Worm (Caenorhabditis elegans) whole organism, young adult: ENCODE data around the gene C25F6.6.

Experiments
- B0261.1 ChIP-seq: sonication (generic microtip); optimal IDR thresholded peaks from 2 replicates; lab custom pipeline; 2016; ENCODE audit warnings: mild to moderate bottlenecking, missing genetic modification characterization, moderate library complexity, missing compliant biosample characterization
- C06A6.2 ChIP-seq: fragments of 200-800 bp; sonication (Bioruptor generic); conservative IDR thresholded peaks from 2 replicates; pipeline ENCODE4 v1.3.6; 2022; ENCODE audit warnings: missing genetic modification characterization, missing compliant biosample characterization
- D2030.7 ChIP-seq: fragments of 200-800 bp; sonication (Bioruptor generic); IDR thresholded peaks from 2 replicates; pipeline ENCODE4 v1.3.6; 2022; ENCODE audit warnings: missing genetic modification reagents, missing genetic modification characterization, missing compliant biosample characterization
- F22D6.2 ChIP-seq: sonication (generic microtip); optimal IDR thresholded peaks from 2 replicates; lab custom pipeline; 2016; ENCODE audit warnings: mild to moderate bottlenecking, missing genetic modification characterization, missing compliant biosample characterization
- F37B4.10 ChIP-seq: fragments of 200-800 bp; sonication (Bioruptor generic); IDR thresholded peaks from 2 replicates; pipeline ENCODE4 v1.3.6; 2022; ENCODE audit warnings: missing genetic modification characterization, missing compliant biosample characterization
- F39B2.1 ChIP-seq: fragments of 200-800 bp; sonication (Bioruptor generic); IDR thresholded peaks from 2 replicates; pipeline ENCODE4 v1.3.6; 2022; ENCODE audit warnings: missing genetic modification reagents, missing genetic modification characterization, missing compliant biosample characterization
- F57A8.1 ChIP-seq: fragments of 200-800 bp; sonication (Bioruptor generic); optimal IDR thresholded peaks from 2 replicates; lab custom pipeline; 2018; ENCODE audit warnings: mild to moderate bottlenecking, missing genetic modification characterization, moderate library complexity, missing compliant biosample characterization
- Y53G8AR.9 ChIP-seq: fragments of 200-800 bp; sonication (Bioruptor generic); conservative IDR thresholded peaks from 2 replicates; pipeline ENCODE4 v1.3.6; 2022; ENCODE audit warnings: missing genetic modification reagents, missing genetic modification characterization, missing compliant biosample characterization
- Y79H2A.3 ChIP-seq: fragments of 200-800 bp; sonication (Bioruptor generic); conservative IDR thresholded peaks from 2 replicates; pipeline ENCODE4 v1.3.6; 2022; ENCODE audit warnings: missing genetic modification reagents, missing genetic modification characterization, missing compliant biosample characterization
- aptf-3 ChIP-seq: fragments of 200-800 bp; sonication (Bioruptor generic); IDR thresholded peaks from 2 replicates; pipeline ENCODE4 v1.3.6; 2022; ENCODE audit warnings: missing genetic modification characterization, missing compliant biosample characterization
- atf-7 ChIP-seq: sonication (generic microtip); optimal IDR thresholded peaks from 2 replicates; lab custom pipeline; 2017; ENCODE audit warnings: mild to moderate bottlenecking, missing genetic modification characterization, missing compliant biosample characterization
- bed-1 ChIP-seq: fragments of 200-800 bp; sonication (Bioruptor generic); IDR thresholded peaks from 2 replicates; pipeline ENCODE4 v1.3.6; 2022; ENCODE audit warnings: missing genetic modification reagents, missing genetic modification characterization, missing compliant biosample characterization
- bed-2 ChIP-seq: fragments of 200-800 bp; sonication (Bioruptor generic); IDR thresholded peaks from 2 replicates; pipeline ENCODE4 v1.3.6; 2022; ENCODE audit warnings: missing genetic modification reagents, missing genetic modification characterization, missing compliant biosample characterization
- ccch-3 ChIP-seq: fragments of 200-800 bp; sonication (Bioruptor generic); optimal IDR thresholded peaks from 2 replicates; lab custom pipeline; 2018; ENCODE audit warnings: mild to moderate bottlenecking, missing genetic modification characterization, missing compliant biosample characterization
- ceh-40 ChIP-seq: fragments of 200-800 bp; sonication (Bioruptor generic); IDR thresholded peaks from 2 replicates; pipeline ENCODE4 v1.3.6; 2022; ENCODE audit warnings: missing genetic modification characterization, missing compliant biosample characterization
- die-1 ChIP-seq: sonication (generic microtip); optimal IDR thresholded peaks from 2 replicates; lab custom pipeline; 2016; ENCODE audit warnings: missing genotype, mild to moderate bottlenecking, missing genetic modification characterization, missing compliant biosample characterization
- egrh-3 ChIP-seq: fragments of 200-800 bp; sonication (Bioruptor generic); IDR thresholded peaks from 2 replicates; pipeline ENCODE4 v1.3.6; 2022; ENCODE audit warnings: missing genetic modification reagents, missing genetic modification characterization, missing compliant biosample characterization
- hmg-1.2 ChIP-seq: fragments of 200-800 bp; sonication (Bioruptor generic); IDR thresholded peaks from 2 replicates; pipeline ENCODE4 v1.3.6; 2022; ENCODE audit warnings: missing genetic modification reagents, missing genetic modification characterization, missing compliant biosample characterization
- hmg-20 ChIP-seq: fragments of 200-800 bp; sonication (Bioruptor generic); IDR thresholded peaks from 2 replicates; pipeline ENCODE4 v1.3.6; 2022; ENCODE audit warnings: missing genetic modification reagents, missing genetic modification characterization, missing compliant biosample characterization
- lin-26 ChIP-seq: fragments of 200-800 bp; sonication (Bioruptor generic); IDR thresholded peaks from 2 replicates; pipeline ENCODE4 v1.3.6; 2022; ENCODE audit warnings: missing genetic modification reagents, missing genetic modification characterization, missing compliant biosample characterization
- lin-35 ChIP-seq, 3 experiments: fragments of 150-350 bp in 2 of 3; sonication (generic microtip) in 1 of 3; optimal IDR thresholded peaks; 2 replicates each; lab custom pipeline; 2014 to 2018; ENCODE audit warnings: missing biosample characterization in 3 of 3, missing genetic modification characterization in 3 of 3, missing genetic modification reagents in 3 of 3
- lin-54 ChIP-seq: fragments of 200-800 bp; sonication (Bioruptor generic); optimal IDR thresholded peaks from 2 replicates; lab custom pipeline; 2018; ENCODE audit warnings: mild to moderate bottlenecking, missing genetic modification characterization, missing compliant biosample characterization
- lsl-1 ChIP-seq: fragments of 200-800 bp; sonication (Bioruptor generic); optimal IDR thresholded peaks from 2 replicates; lab custom pipeline; 2018; ENCODE audit warnings: mild to moderate bottlenecking, missing genetic modification characterization, moderate library complexity, missing compliant biosample characterization
- madf-3 ChIP-seq: fragments of 200-800 bp; sonication (Bioruptor generic); IDR thresholded peaks from 2 replicates; pipeline ENCODE4 v1.3.6; 2022; ENCODE audit warnings: missing genetic modification reagents, missing genetic modification characterization, missing compliant biosample characterization
- mcd-1 ChIP-seq: fragments of 200-800 bp; sonication (Bioruptor generic); IDR thresholded peaks from 2 replicates; pipeline ENCODE4 v1.3.6; 2022; ENCODE audit warnings: missing genetic modification reagents, missing genetic modification characterization, missing compliant biosample characterization
- mes-4 ChIP-seq: sonication (generic microtip); optimal IDR thresholded peaks from 2 replicates; lab custom pipeline; 2016; ENCODE audit warnings: missing genotype, missing genetic modification characterization, missing compliant biosample characterization
- mxl-1 ChIP-seq: sonication (generic microtip); optimal IDR thresholded peaks from 2 replicates; lab custom pipeline; 2016; ENCODE audit warnings: missing genetic modification characterization, missing compliant biosample characterization
- nhr-120 ChIP-seq: fragments of 200-800 bp; sonication (Bioruptor generic); IDR thresholded peaks from 2 replicates; pipeline ENCODE4 v1.3.6; 2022; ENCODE audit warnings: missing genetic modification characterization, missing compliant biosample characterization
- nhr-179 ChIP-seq: sonication (generic microtip); optimal IDR thresholded peaks from 2 replicates; lab custom pipeline; 2016; ENCODE audit warnings: mild to moderate bottlenecking, missing genetic modification characterization, missing compliant biosample characterization
- nhr-80 ChIP-seq: sonication (generic microtip); optimal IDR thresholded peaks from 2 replicates; lab custom pipeline; 2016; ENCODE audit warnings: missing genetic modification characterization, missing compliant biosample characterization
- nhr-90 ChIP-seq: sonication (generic microtip); optimal IDR thresholded peaks from 2 replicates; lab custom pipeline; 2016; ENCODE audit warnings: missing genotype, mild to moderate bottlenecking, missing genetic modification characterization, missing compliant biosample characterization
- pbrm-1 ChIP-seq: fragments of 200-800 bp; sonication (Bioruptor generic); IDR thresholded peaks from 2 replicates; pipeline ENCODE4 v1.3.6; 2022; ENCODE audit warnings: missing genetic modification reagents, missing genetic modification characterization, missing compliant biosample characterization
- pha-4 ChIP-seq: fragments of 150-350 bp; sonication (generic microtip); optimal IDR thresholded peaks from 2 replicates; lab custom pipeline; 2014; ENCODE audit warnings: missing biosample characterization, missing genetic modification reagents, missing genetic modification characterization
- rcor-1 ChIP-seq: fragments of 200-800 bp; sonication (Bioruptor generic); IDR thresholded peaks from 2 replicates; pipeline ENCODE4 v1.3.6; 2022; ENCODE audit warnings: missing genetic modification reagents, missing genetic modification characterization, missing compliant biosample characterization
- rec-8 ChIP-seq, 2 experiments: sonication (generic microtip); optimal IDR thresholded peaks; 2 replicates each; lab custom pipeline; 2016; ENCODE audit warnings: mild to moderate bottlenecking in 2 of 2, missing genetic modification characterization in 2 of 2, missing genetic modification reagents in 2 of 2, missing genotype in 2 of 2, missing biosample characterization in 1 of 2, missing compliant biosample characterization in 1 of 2, moderate library complexity in 1 of 2
- sea-2 ChIP-seq: fragments of 200-800 bp; sonication (Bioruptor generic); IDR thresholded peaks from 2 replicates; pipeline ENCODE4 v1.3.6; 2022; ENCODE audit warnings: missing genetic modification characterization, missing compliant biosample characterization
- snpc-1.3 ChIP-seq: sonication (generic microtip); optimal IDR thresholded peaks from 2 replicates; lab custom pipeline; 2017; ENCODE audit warnings: missing genetic modification characterization, mild to moderate bottlenecking, missing compliant biosample characterization, antibody characterized with exemption, moderate library complexity, missing genotype, missing genetic modification reagents; ENCODE audit not compliant: insufficient read depth
- snpc-3.4 ChIP-seq: sonication (generic microtip); optimal IDR thresholded peaks from 2 replicates; lab custom pipeline; 2017; ENCODE audit warnings: missing genetic modification characterization, mild to moderate bottlenecking, missing compliant biosample characterization, antibody characterized with exemption, moderate library complexity, missing genotype, missing genetic modification reagents
- snpc-4 ChIP-seq, 5 experiments: fragments of 150-350 bp in 1 of 5; sonication (generic microtip) in 4 of 5; optimal IDR thresholded peaks; 2 replicates each; lab custom pipeline; 2014 to 2018; ENCODE audit warnings: missing genetic modification characterization in 5 of 5, missing biosample characterization in 3 of 5, antibody characterized with exemption in 2 of 5, mild to moderate bottlenecking in 2 of 5, missing compliant biosample characterization in 2 of 5, missing genotype in 2 of 5, moderate library complexity in 2 of 5, missing genetic modification reagents in 1 of 5
- somi-1 ChIP-seq: fragments of 200-800 bp; sonication (Bioruptor generic); optimal IDR thresholded peaks from 2 replicates; lab custom pipeline; 2018; ENCODE audit warnings: mild to moderate bottlenecking, missing genetic modification characterization, missing compliant biosample characterization
- unc-130 ChIP-seq: sonication (generic microtip); optimal IDR thresholded peaks from 2 replicates; lab custom pipeline; 2016; ENCODE audit warnings: missing genetic modification reagents, missing genetic modification characterization, missing compliant biosample characterization
- zim-3 ChIP-seq: sonication (generic microtip); optimal IDR thresholded peaks from 2 replicates; lab custom pipeline; 2017; ENCODE audit warnings: mild to moderate bottlenecking, missing genetic modification characterization, moderate library complexity, missing compliant biosample characterization
- ztf-28 ChIP-seq: fragments of 200-800 bp; sonication (Bioruptor generic); IDR thresholded peaks from 2 replicates; pipeline ENCODE4 v1.3.6; 2022; ENCODE audit warnings: missing genetic modification reagents, missing genetic modification characterization, missing compliant biosample characterization
- ztf-3 ChIP-seq: fragments of 200-800 bp; sonication (Bioruptor generic); optimal IDR thresholded peaks from 2 replicates; lab custom pipeline; 2018; ENCODE audit warnings: mild to moderate bottlenecking, missing genetic modification characterization, missing compliant biosample characterization

Gene C25F6.6

DNA sequence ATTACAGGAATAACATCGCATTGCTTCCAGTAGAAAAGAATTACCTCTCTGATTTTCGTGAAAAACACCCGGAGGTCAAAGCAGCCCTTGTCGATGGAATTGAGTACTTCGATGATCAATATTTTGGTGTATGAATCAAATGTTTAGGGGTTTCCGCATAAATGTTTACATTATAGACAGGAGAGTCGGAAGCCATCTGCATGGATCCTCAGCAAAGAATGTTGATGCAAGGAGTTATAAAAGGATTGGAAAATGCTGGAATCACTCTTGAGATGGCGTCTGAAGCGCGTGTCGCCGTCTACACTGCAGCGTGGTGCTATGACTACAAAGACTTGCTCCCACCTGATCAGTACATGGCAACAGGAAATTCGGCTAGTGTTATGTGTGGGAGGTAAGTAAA, 36.4 kb downstream of the C25F6.6 start, which contains the start of gene C41A3.2:
TSS of gene C41A3.2 (minus strand) at position 101 of the 400 bp plus-strand sequence.
- TF ChIP-seq Y53G8AR.9 (no peak), madf-3 (GFP tag; lab: Robert Waterston, UW) (0 out of 2 replicates have a peak, but pooled peaks have one; percentile 32)

DNA sequence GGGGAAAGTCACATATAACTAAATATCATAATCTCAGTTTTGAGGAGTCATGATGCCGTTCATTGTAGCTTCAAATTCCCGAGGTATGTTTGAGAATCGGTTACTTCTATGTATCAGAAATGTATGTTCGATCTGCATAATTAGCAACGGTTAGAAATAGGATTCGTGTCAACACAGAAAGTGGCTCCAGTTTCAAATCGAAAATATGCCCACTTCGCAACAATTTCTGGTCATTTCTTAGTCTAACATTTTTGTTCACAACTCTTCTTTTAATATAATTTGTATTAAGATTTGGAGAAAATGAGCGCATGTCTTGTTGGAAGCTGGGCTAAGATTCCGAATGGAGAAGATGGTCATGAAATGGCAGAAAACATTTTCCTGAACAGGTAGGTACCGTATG, 37.1 kb downstream of the C25F6.6 start, which contains the start of gene pks-1:
TSS of gene pks-1 (plus strand) at position 301 of the 400 bp plus-strand sequence.
- no peak for TF ChIP-seq hmg-20 (GFP tag; lab: Robert Waterston, UW)
- no peak for TF ChIP-seq lin-35 (GFP tag; optimal IDR thresholded peaks at IDR 0.05; lab: Kevin White, UChicago)
- TF ChIP-seq F39B2.1 (GFP tag; lab: Robert Waterston, UW): no peak
- TF ChIP-seq nhr-120 (GFP tag; lab: Robert Waterston, UW): no peak
- no peak for TF ChIP-seq ztf-3 (GFP tag; lab: Kevin White, UChicago)
- no peak for TF ChIP-seq Y79H2A.3 (GFP tag; lab: Robert Waterston, UW)
- TF ChIP-seq nhr-179 (tag; lab: Kevin White, UChicago): no peak
- no peak for TF ChIP-seq snpc-1.3 (tag; lab: Kevin White, UChicago)
- no peak for TF ChIP-seq C06A6.2
- no peak for TF ChIP-seq B0261.1
- TF ChIP-seq ztf-28 (GFP tag; lab: Robert Waterston, UW): no peak
- TF ChIP-seq pha-4: no peak
- no peak for TF ChIP-seq unc-130
- TF ChIP-seq pbrm-1 (GFP tag; lab: Robert Waterston, UW): no peak
- TF ChIP-seq atf-7: no peak

DNA sequence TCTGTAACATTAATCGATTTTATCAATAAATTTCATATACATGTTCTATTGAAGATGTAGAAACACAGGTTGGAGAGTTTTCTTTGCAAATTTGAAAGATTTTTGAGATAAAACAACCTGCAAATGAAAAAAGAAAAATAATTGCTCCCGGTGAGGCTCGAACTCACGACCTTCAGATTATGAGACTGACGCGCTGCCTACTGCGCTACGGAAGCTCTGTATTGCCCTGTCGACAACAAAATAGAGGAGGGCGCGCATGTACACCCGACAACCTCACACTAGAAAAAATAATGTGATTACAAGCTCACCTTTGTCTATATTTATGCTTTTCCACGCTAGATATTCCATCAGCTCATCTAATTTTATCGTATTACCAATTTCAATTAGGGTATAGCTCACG, 43.4 kb downstream of the C25F6.6 start:
- TF ChIP-seq F57A8.1: no peak
- TF ChIP-seq pbrm-1 (GFP tag; lab: Robert Waterston, UW): peak; percentile 51; the same call in 1 of the 2 replicates
- TF ChIP-seq lin-26 (GFP tag; lab: Robert Waterston, UW): peak; percentile 78
- peak; percentile 32 for TF ChIP-seq mes-4 (tag; lab: Kevin White, UChicago)
- 0 out of 2 replicates have a peak, but pooled peaks have one; percentile 17 for TF ChIP-seq ztf-28 (GFP tag; lab: Robert Waterston, UW)
- TF ChIP-seq ccch-3 (GFP tag; lab: Kevin White, UChicago): no peak
- peak; percentile 74 for TF ChIP-seq nhr-90 (tag; lab: Kevin White, UChicago)
- no peak for TF ChIP-seq sea-2 (GFP tag; lab: Robert Waterston, UW)
- TF ChIP-seq egrh-3 (GFP tag; lab: Robert Waterston, UW): 0 out of 2 replicates have a peak, but pooled peaks have one; percentile 17
- TF ChIP-seq D2030.7 (GFP tag; lab: Robert Waterston, UW): peak; percentile 54
- TF ChIP-seq snpc-4 (GFP tag; optimal IDR thresholded peaks at IDR 0.05; lab: Kevin White, UChicago): peak; percentile 28
- TF ChIP-seq snpc-4 (tag; optimal IDR thresholded peaks at IDR 0.05; lab: Kevin White, UChicago): peak in 2 of 4 experiments; percentile 41 to 68
- peak; percentile 47 for TF ChIP-seq snpc-3.4
- peak; percentile 74 for TF ChIP-seq hmg-1.2
- no peak for TF ChIP-seq zim-3 (tag; lab: Kevin White, UChicago)
- TF ChIP-seq mcd-1 (GFP tag; lab: Robert Waterston, UW): peak; percentile 48
- peak; percentile 77 for TF ChIP-seq mxl-1 (tag; lab: Kevin White, UChicago)
- TF ChIP-seq lin-54 (GFP tag; lab: Kevin White, UChicago): no peak
- peak; percentile 74 for TF ChIP-seq rcor-1 (GFP tag; lab: Robert Waterston, UW)
- no peak for TF ChIP-seq bed-1 (GFP tag; lab: Robert Waterston, UW)
- peak; percentile 91 for TF ChIP-seq die-1 (tag; lab: Kevin White, UChicago)
- peak; percentile 7 for TF ChIP-seq atf-7
- 0 out of 2 replicates have a peak, but pooled peaks have one; percentile 48 for TF ChIP-seq aptf-3 (GFP tag; lab: Robert Waterston, UW)
- peak; percentile 1 to 35 for TF ChIP-seq rec-8 (tag; optimal IDR thresholded peaks at IDR 0.05; lab: Kevin White, UChicago)
- TF ChIP-seq F22D6.2: no peak
- no peak for TF ChIP-seq lsl-1 (GFP tag; lab: Kevin White, UChicago)
- no peak for TF ChIP-seq nhr-80
- TF ChIP-seq somi-1 (GFP tag; lab: Kevin White, UChicago): no peak
- TF ChIP-seq lin-35 (GFP tag; optimal IDR thresholded peaks at IDR 0.05; lab: Kevin White, UChicago): no peak
- no peak for TF ChIP-seq F37B4.10 (GFP tag; lab: Robert Waterston, UW)
- TF ChIP-seq bed-2 (GFP tag; lab: Robert Waterston, UW): no peak
- TF ChIP-seq ceh-40 (GFP tag; lab: Robert Waterston, UW): peak; percentile 48; the same call in 1 of the 2 replicates
